Worm (Caenorhabditis elegans): Measurements from ENCODE around the gene Y57A10C.11.

DNA sequence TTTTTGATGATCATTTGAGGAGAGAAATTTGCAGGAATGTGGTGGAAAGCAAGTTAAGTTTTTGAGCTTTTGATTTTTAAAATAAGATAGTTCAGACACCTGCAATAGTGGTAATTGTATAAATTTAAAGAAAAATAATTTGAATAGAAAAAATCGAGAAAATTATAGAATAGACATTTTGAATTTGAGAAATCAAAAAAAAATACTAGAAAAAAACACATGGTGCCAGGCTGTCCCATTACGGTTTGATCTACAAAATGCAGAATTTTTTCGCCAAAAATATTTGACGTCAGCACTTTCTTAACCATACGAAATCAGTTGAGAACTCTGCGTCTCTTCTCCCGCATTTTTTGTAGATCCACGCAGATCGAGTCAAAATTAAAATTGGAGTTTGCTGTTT is 2.8 kb upstream of the Y57A10C.11 start, which contains the start of gene sre-27:
- TF ChIP-seq hlh-4 (tag; optimal IDR thresholded peaks at IDR 0.05): no peak
- no peak for TF ChIP-seq grh-1 (GFP tag; IDR thresholded peaks at IDR 0.05)
- no peak for TF ChIP-seq ceh-90 (tag; optimal IDR thresholded peaks at IDR 0.05)
- no peak for TF ChIP-seq egl-13 (tag; optimal IDR thresholded peaks at IDR 0.05)
- no peak for TF ChIP-seq unc-30 (tag; optimal IDR thresholded peaks at IDR 0.05)

Measured in whole organism, L1 larva.